Fruit fly (Drosophila melanogaster): Measurements from ENCODE around the gene CG7059.
A peak's percentile ranks its signal among the peaks of the same experiment; 100 is the strongest.

Gene CG7059

dm6 chr3R:22397068-22397700 lies 7.6 kb downstream of the CG7059 start:
- no peak for TF ChIP-seq exex (tag; optimal IDR thresholded peaks at IDR 0.05)
- TF ChIP-seq CG12104 (GFP tag; optimal IDR thresholded peaks at IDR 0.05), result no peak
- TF ChIP-seq cato (GFP tag; optimal IDR thresholded peaks at IDR 0.05; ENCODE audit: borderline replicate concordance), result no peak
- no peak for TF ChIP-seq ara (GFP tag; IDR thresholded peaks at IDR 0.05)
- no peak for TF ChIP-seq ci (GFP tag; IDR thresholded peaks at IDR 0.05)
- no peak for TF ChIP-seq CG17912 (GFP tag; optimal IDR thresholded peaks at IDR 0.05)
- TF ChIP-seq CG10543 (GFP tag; optimal IDR thresholded peaks at IDR 0.05), result no peak
- peak; percentile 74 for TF ChIP-seq ato (GFP tag; IDR thresholded peaks at IDR 0.05; ENCODE audit: partially characterized antibody)
- peak; percentile 83 for TF ChIP-seq bbx (GFP tag; IDR thresholded peaks at IDR 0.05; ENCODE audit: partially characterized antibody)
- no peak for TF ChIP-seq Usf (GFP tag; optimal IDR thresholded peaks at IDR 0.05)
- TF ChIP-seq CG11504 (tag; optimal IDR thresholded peaks at IDR 0.05), result peak; percentile 5
- no peak for TF ChIP-seq Atf-2 (GFP tag; optimal IDR thresholded peaks at IDR 0.05)
- no peak for TF ChIP-seq Lhr (GFP tag; optimal IDR thresholded peaks at IDR 0.05)
- TF ChIP-seq zen2 (GFP tag; IDR thresholded peaks at IDR 0.05; ENCODE audit: partially characterized antibody), result no peak; the same call in 2 of the 3 replicates
- TF ChIP-seq pan (optimal IDR thresholded peaks at IDR 0.05), result no peak
- peak in 1 of 2 experiments; percentile 12 for TF ChIP-seq pan (GFP tag; optimal IDR thresholded peaks at IDR 0.05 in 1 of 2, IDR thresholded peaks at IDR 0.05 in 1 of 2)
- peak; percentile 55 for TF ChIP-seq CTCF (GFP tag; optimal IDR thresholded peaks at IDR 0.05)
- peak; percentile 54; the same call in 1 of the 2 replicates for TF ChIP-seq CG13287 (GFP tag; IDR thresholded peaks at IDR 0.05; ENCODE audit: partially characterized antibody)
- TF ChIP-seq Opbp (GFP tag; IDR thresholded peaks at IDR 0.05; ENCODE audit: partially characterized antibody), result peak; percentile 92
- no peak for TF ChIP-seq BtbVII (GFP tag; optimal IDR thresholded peaks at IDR 0.05)
- no peak for TF ChIP-seq abd-A (tag; optimal IDR thresholded peaks at IDR 0.05)
- TF ChIP-seq Atf6 (GFP tag; IDR thresholded peaks at IDR 0.05), result 0 out of 2 replicates have a peak, but pooled peaks have one; percentile 27
- no peak for TF ChIP-seq CG14441 (GFP tag; IDR thresholded peaks at IDR 0.05)
- no peak for TF ChIP-seq usp (GFP tag; optimal IDR thresholded peaks at IDR 0.05)
- TF ChIP-seq CG17385 (GFP tag; optimal IDR thresholded peaks at IDR 0.05), result no peak
- TF ChIP-seq bab2 (GFP tag; optimal IDR thresholded peaks at IDR 0.05), result no peak
- peak; percentile 94 for TF ChIP-seq CG6791 (GFP tag; IDR thresholded peaks at IDR 0.05; ENCODE audit: partially characterized antibody)
- TF ChIP-seq btn (GFP tag; optimal IDR thresholded peaks at IDR 0.05), result no peak
- TF ChIP-seq Hr39 (optimal IDR thresholded peaks at IDR 0.05), result no peak
- 0 out of 2 replicates have a peak, but pooled peaks have one; percentile 20 for TF ChIP-seq CG17328 (GFP tag; IDR thresholded peaks at IDR 0.05)
- TF ChIP-seq knrl (GFP tag; IDR thresholded peaks at IDR 0.05; ENCODE audit: partially characterized antibody), result peak; percentile 67
- peak; percentile 4 to 99 for TF ChIP-seq Eip74EF (GFP tag; optimal IDR thresholded peaks at IDR 0.05)
- peak; percentile 19; the same call in 1 of the 2 replicates for TF ChIP-seq CG2129 (GFP tag; IDR thresholded peaks at IDR 0.05; ENCODE audit: partially characterized antibody)
- no peak for TF ChIP-seq CG8359 (GFP tag; optimal IDR thresholded peaks at IDR 0.05; ENCODE audit: borderline replicate concordance)
- no peak for TF ChIP-seq ssp (GFP tag; IDR thresholded peaks at IDR 0.05)
- TF ChIP-seq hb (GFP tag; IDR thresholded peaks at IDR 0.05; ENCODE audit: partially characterized antibody), result peak; percentile 84
- TF ChIP-seq CG9876 (GFP tag; optimal IDR thresholded peaks at IDR 0.05), result no peak
- no peak for TF ChIP-seq CG14014 (GFP tag; IDR thresholded peaks at IDR 0.05)
- no peak for TF ChIP-seq sug (tag; optimal IDR thresholded peaks at IDR 0.05)
- TF ChIP-seq Hmr (GFP tag; optimal IDR thresholded peaks at IDR 0.05), result no peak
- TF ChIP-seq ranshi (GFP tag; IDR thresholded peaks at IDR 0.05), result no peak
- TF ChIP-seq CG13424 (tag; optimal IDR thresholded peaks at IDR 0.05), result no peak
- no peak for TF ChIP-seq CG4328 (GFP tag; optimal IDR thresholded peaks at IDR 0.05)
- TF ChIP-seq bigmax (GFP tag; optimal IDR thresholded peaks at IDR 0.05), result no peak
- no peak for TF ChIP-seq jing (GFP tag; optimal IDR thresholded peaks at IDR 0.05)
- TF ChIP-seq CG34376 (GFP tag; optimal IDR thresholded peaks at IDR 0.05), result peak; percentile 23
- peak; percentile 83 for TF ChIP-seq HLH4C (GFP tag; IDR thresholded peaks at IDR 0.05; ENCODE audit: partially characterized antibody)
- TF ChIP-seq odd (GFP tag; optimal IDR thresholded peaks at IDR 0.05), result no peak
- TF ChIP-seq C15 (GFP tag; IDR thresholded peaks at IDR 0.05), result no peak
